Worm (Caenorhabditis elegans) whole organism, midembryonic: ENCODE data around the gene sprp-4.

Experiments used
- T22C8.4 ChIP-seq: fragments of 200-800 bp; sonication (Bioruptor generic); IDR thresholded peaks from 2 replicates; pipeline ENCODE4 v1.3.6; 2022; ENCODE audit warnings: missing genetic modification characterization, missing compliant biosample characterization
- cog-1 ChIP-seq: sonication (generic microtip); optimal IDR thresholded peaks from 2 replicates; lab custom pipeline; 2016; ENCODE audit warnings: missing genetic modification characterization, missing compliant biosample characterization
- flt-1 ChIP-seq: fragments of 200-800 bp; sonication (Bioruptor generic); IDR thresholded peaks from 2 replicates; pipeline ENCODE4 v1.3.6; 2022; ENCODE audit warnings: missing genetic modification characterization, missing compliant biosample characterization
- klf-2 ChIP-seq: fragments of 200-800 bp; sonication (Bioruptor generic); conservative IDR thresholded peaks from 2 replicates; pipeline ENCODE4 v1.3.6; 2022; ENCODE audit warnings: missing genetic modification reagents, missing genetic modification characterization, missing compliant biosample characterization
- med-1 ChIP-seq: sonication (generic microtip); optimal IDR thresholded peaks from 2 replicates; lab custom pipeline; 2017; ENCODE audit warnings: missing genetic modification characterization, mild to moderate bottlenecking, missing compliant biosample characterization, antibody characterized with exemption, missing genetic modification reagents; ENCODE audit not compliant: insufficient read depth
- ref-1 ChIP-seq: fragments of 200-800 bp; sonication (Bioruptor generic); conservative IDR thresholded peaks from 2 replicates; pipeline ENCODE4 v1.3.6; 2022; ENCODE audit warnings: missing genetic modification reagents, missing genetic modification characterization, missing compliant biosample characterization
- tab-1 ChIP-seq: fragments of 200-800 bp; sonication (Bioruptor generic); IDR thresholded peaks from 2 replicates; pipeline ENCODE4 v1.3.6; 2022; ENCODE audit warnings: missing genetic modification characterization, missing compliant biosample characterization
- ztf-23 ChIP-seq: fragments of 200-800 bp; sonication (Bioruptor generic); IDR thresholded peaks from 2 replicates; pipeline ENCODE4 v1.3.6; 2022; ENCODE audit warnings: missing genetic modification reagents, missing genetic modification characterization, missing compliant biosample characterization
- ztf-29 ChIP-seq: fragments of 200-800 bp; sonication (Bioruptor generic); IDR thresholded peaks from 2 replicates; pipeline ENCODE4 v1.3.6; 2022; ENCODE audit warnings: missing genetic modification reagents, missing genetic modification characterization, missing compliant biosample characterization

The sprp-4 gene

ce11 chrX:8853524-8853923 is at the start of gene sprp-4:
TSS of gene sprp-4 (minus strand) at chrX:8853624.
- no peak for TF ChIP-seq cog-1 (tag; lab: Kevin White, UChicago)
- TF ChIP-seq T22C8.4 (GFP tag; lab: Robert Waterston, UW) = no peak
- no peak for TF ChIP-seq ref-1 (GFP tag; lab: Robert Waterston, UW)
- TF ChIP-seq tab-1 = no peak
- TF ChIP-seq ztf-23 (GFP tag; lab: Robert Waterston, UW) = no peak
- no peak for TF ChIP-seq med-1 (GFP tag; lab: Kevin White, UChicago)
- no peak for TF ChIP-seq klf-2 (GFP tag; lab: Robert Waterston, UW)
- no peak for TF ChIP-seq flt-1
- no peak for TF ChIP-seq ztf-29 (GFP tag; lab: Robert Waterston, UW)

- TF ChIP-seq ref-1 (GFP tag; lab: Robert Waterston, UW) (no peak), ztf-23 (GFP tag; lab: Robert Waterston, UW) (no peak), klf-2 (GFP tag; lab: Robert Waterston, UW) (no peak), cog-1 (tag; lab: Kevin White, UChicago) (no peak), tab-1 (no peak), flt-1 (no peak), med-1 (GFP tag; lab: Kevin White, UChicago) (no peak)
Observed at ce11 chrX:8902920-8903319, 49.5 kb upstream of the sprp-4 start.

ce11 chrX:8892808-8893207 is 39.4 kb upstream of the sprp-4 start, which contains the start of gene C13E3.1:
TSS of gene C13E3.1 (plus strand) at chrX:8893108.
- no peak for TF ChIP-seq ref-1 (GFP tag; lab: Robert Waterston, UW)
- no peak for TF ChIP-seq tab-1
- no peak for TF ChIP-seq ztf-29 (GFP tag; lab: Robert Waterston, UW)
- no peak for TF ChIP-seq cog-1 (tag; lab: Kevin White, UChicago)

- TF ChIP-seq cog-1 (tag; lab: Kevin White, UChicago) (no peak), flt-1 (no peak), T22C8.4 (GFP tag; lab: Robert Waterston, UW) (no peak), ztf-29 (GFP tag; lab: Robert Waterston, UW) (no peak), ref-1 (GFP tag; lab: Robert Waterston, UW) (no peak), klf-2 (GFP tag; lab: Robert Waterston, UW) (no peak), tab-1 (no peak), ztf-23 (GFP tag; lab: Robert Waterston, UW) (no peak), med-1 (GFP tag; lab: Kevin White, UChicago) (no peak)
Observed at ce11 chrX:8891393-8891953, 38.0 kb upstream of the sprp-4 start.

- TF ChIP-seq flt-1 (no peak), tab-1 (no peak), med-1 (GFP tag; lab: Kevin White, UChicago) (no peak), T22C8.4 (GFP tag; lab: Robert Waterston, UW) (no peak), cog-1 (tag; lab: Kevin White, UChicago) (no peak), ref-1 (GFP tag; lab: Robert Waterston, UW) (no peak), ztf-23 (GFP tag; lab: Robert Waterston, UW) (no peak), ztf-29 (GFP tag; lab: Robert Waterston, UW) (no peak)
Observed at ce11 chrX:8890251-8890755, 36.9 kb upstream of the sprp-4 start.

ce11 chrX:8888835-8889234 is 35.4 kb upstream of the sprp-4 start:
- TF ChIP-seq ref-1 (GFP tag; lab: Robert Waterston, UW) (no peak), cog-1 (tag; lab: Kevin White, UChicago) (no peak), med-1 (GFP tag; lab: Kevin White, UChicago) (no peak), ztf-29 (GFP tag; lab: Robert Waterston, UW) (no peak)

ce11 chrX:8882162-8882561 is 28.7 kb upstream of the sprp-4 start:
- no peak for TF ChIP-seq T22C8.4 (GFP tag; lab: Robert Waterston, UW)
- no peak for TF ChIP-seq med-1 (GFP tag; lab: Kevin White, UChicago)
- no peak for TF ChIP-seq tab-1
- no peak for TF ChIP-seq ztf-29 (GFP tag; lab: Robert Waterston, UW)
- no peak for TF ChIP-seq cog-1 (tag; lab: Kevin White, UChicago)
- no peak for TF ChIP-seq ztf-23 (GFP tag; lab: Robert Waterston, UW)
- no peak for TF ChIP-seq flt-1
- no peak for TF ChIP-seq ref-1 (GFP tag; lab: Robert Waterston, UW)
- TF ChIP-seq klf-2 (GFP tag; lab: Robert Waterston, UW) = no peak

- TF ChIP-seq T22C8.4 (GFP tag; lab: Robert Waterston, UW) (no peak), tab-1 (no peak), flt-1 (no peak), ref-1 (GFP tag; lab: Robert Waterston, UW) (no peak), ztf-23 (GFP tag; lab: Robert Waterston, UW) (no peak), cog-1 (tag; lab: Kevin White, UChicago) (no peak), med-1 (GFP tag; lab: Kevin White, UChicago) (no peak)
Observed at ce11 chrX:8879349-8879748, 25.9 kb upstream of the sprp-4 start, which contains the start of gene C06E2.2. TSS of gene C06E2.2 (plus strand) at chrX:8879649.

ce11 chrX:8878709-8879108 is 25.3 kb upstream of the sprp-4 start:
- TF ChIP-seq T22C8.4 (GFP tag; lab: Robert Waterston, UW) = no peak
- no peak for TF ChIP-seq cog-1 (tag; lab: Kevin White, UChicago)
- no peak for TF ChIP-seq med-1 (GFP tag; lab: Kevin White, UChicago)
- TF ChIP-seq ztf-23 (GFP tag; lab: Robert Waterston, UW) = no peak
- TF ChIP-seq ref-1 (GFP tag; lab: Robert Waterston, UW) = no peak
- TF ChIP-seq klf-2 (GFP tag; lab: Robert Waterston, UW) = no peak
- TF ChIP-seq ztf-29 (GFP tag; lab: Robert Waterston, UW) = no peak
- no peak for TF ChIP-seq flt-1
- no peak for TF ChIP-seq tab-1
